Fruit fly (Drosophila melanogaster): Measurements from ENCODE around the gene PCNA2.

Gene PCNA2

dm6 chr2L:19537779-19538456, 45.9 kb downstream of the PCNA2 start, which contains the start of gene CG13082 (continued):
- TF ChIP-seq fkh (GFP tag; optimal IDR thresholded peaks at IDR 0.05), result no peak
- peak; percentile 91 for TF ChIP-seq CG8119 (GFP tag; IDR thresholded peaks at IDR 0.05)
- peak; percentile 95 for TF ChIP-seq Sox102F (GFP tag; optimal IDR thresholded peaks at IDR 0.05)
- peak; percentile 50 to 74 for TF ChIP-seq ss (GFP tag; optimal IDR thresholded peaks at IDR 0.05)
- peak; percentile 93 for TF ChIP-seq Blimp-1 (GFP tag; optimal IDR thresholded peaks at IDR 0.05)
- peak; percentile 73 for TF ChIP-seq Gug (GFP tag; IDR thresholded peaks at IDR 0.05)
- TF ChIP-seq spab (GFP tag; optimal IDR thresholded peaks at IDR 0.05), result peak; percentile 63
- peak; percentile 9 for TF ChIP-seq CG9139 (GFP tag; optimal IDR thresholded peaks at IDR 0.05)
- peak; percentile 96 for TF ChIP-seq topi (GFP tag; optimal IDR thresholded peaks at IDR 0.05)
- peak; percentile 39 for TF ChIP-seq CG1621 (tag; optimal IDR thresholded peaks at IDR 0.05)
- peak; percentile 67 for TF ChIP-seq CG7368 (GFP tag; optimal IDR thresholded peaks at IDR 0.05)
- TF ChIP-seq esn (GFP tag; optimal IDR thresholded peaks at IDR 0.05), result peak; percentile 97
- peak; percentile 89 for TF ChIP-seq OdsH (GFP tag; optimal IDR thresholded peaks at IDR 0.05)
- peak; percentile 93 for TF ChIP-seq Eip75B (GFP tag; optimal IDR thresholded peaks at IDR 0.05)
- TF ChIP-seq Ets21C (GFP tag; optimal IDR thresholded peaks at IDR 0.05), result peak; percentile 94
- TF ChIP-seq Hr4 (GFP tag; optimal IDR thresholded peaks at IDR 0.05), result peak; percentile 80
- peak; percentile 72 for TF ChIP-seq eg (GFP tag; IDR thresholded peaks at IDR 0.05)
- peak; percentile 96 for TF ChIP-seq Smox (GFP tag; optimal IDR thresholded peaks at IDR 0.05)
- TF ChIP-seq salr (GFP tag; optimal IDR thresholded peaks at IDR 0.05), result peak; percentile 24 to 89
- TF ChIP-seq lz (GFP tag; optimal IDR thresholded peaks at IDR 0.05), result peak; percentile 96
- peak; percentile 96 for TF ChIP-seq Hr39 (GFP tag; optimal IDR thresholded peaks at IDR 0.05)
- TF ChIP-seq CG11902 (GFP tag; optimal IDR thresholded peaks at IDR 0.05), result peak; percentile 81
- peak; percentile 95 for TF ChIP-seq Sox14 (GFP tag; optimal IDR thresholded peaks at IDR 0.05)
- TF ChIP-seq CG10631 (GFP tag; optimal IDR thresholded peaks at IDR 0.05), result peak; percentile 87
- TF ChIP-seq dac (GFP tag; optimal IDR thresholded peaks at IDR 0.05), result peak; percentile 81
- peak; percentile 76 for TF ChIP-seq Ets96B (tag; optimal IDR thresholded peaks at IDR 0.05)
- TF ChIP-seq CG6854 (GFP tag; optimal IDR thresholded peaks at IDR 0.05), result peak; percentile 90
- peak; percentile 88 for TF ChIP-seq CG11762 (GFP tag; optimal IDR thresholded peaks at IDR 0.05; ENCODE audit: insufficient read depth)
- TF ChIP-seq pdm3 (GFP tag; optimal IDR thresholded peaks at IDR 0.05), result peak; percentile 88
- peak; percentile 93 for TF ChIP-seq CG6792 (GFP tag; optimal IDR thresholded peaks at IDR 0.05)
- TF ChIP-seq CG8319 (GFP tag; optimal IDR thresholded peaks at IDR 0.05), result peak; percentile 84

dm6 chr2L:19535234-19535633, 48.6 kb downstream of the PCNA2 start, which contains the start of gene CG31697:
TSS of gene CG31697 (plus strand) at chr2L:19535448.
- TF ChIP-seq eg (GFP tag; IDR thresholded peaks at IDR 0.05) (no peak), CG15336 (GFP tag; IDR thresholded peaks at IDR 0.05) (no peak), Hr4 (GFP tag; optimal IDR thresholded peaks at IDR 0.05) (no peak), svp (GFP tag) (peak; percentile 26), vri (GFP tag; optimal IDR thresholded peaks at IDR 0.05) (peak; percentile 77), Eip78C (GFP tag) (peak; percentile 5), cyc (GFP tag; optimal IDR thresholded peaks at IDR 0.05) (no peak), Ets21C (GFP tag; optimal IDR thresholded peaks at IDR 0.05) (no peak), CG11294 (GFP tag; IDR thresholded peaks at IDR 0.05) (no peak), Blimp-1 (GFP tag; optimal IDR thresholded peaks at IDR 0.05) (no peak)

- peak; percentile 88 for TF ChIP-seq OdsH (GFP tag; optimal IDR thresholded peaks at IDR 0.05)
- TF ChIP-seq Eip78C (GFP tag), result peak; percentile 96
- TF ChIP-seq svp (GFP tag), result peak; percentile 90
- TF ChIP-seq esn (GFP tag; optimal IDR thresholded peaks at IDR 0.05), result peak; percentile 89
- peak; percentile 75 for TF ChIP-seq CG4318 (GFP tag; optimal IDR thresholded peaks at IDR 0.05)
- peak; percentile 39 for TF ChIP-seq Blimp-1 (GFP tag; optimal IDR thresholded peaks at IDR 0.05)
- peak; percentile 92 for TF ChIP-seq Hr4 (GFP tag; optimal IDR thresholded peaks at IDR 0.05)
- TF ChIP-seq CG11294 (GFP tag; IDR thresholded peaks at IDR 0.05), result peak; percentile 69
- TF ChIP-seq fd85E (GFP tag; optimal IDR thresholded peaks at IDR 0.05), result peak; percentile 69
- TF ChIP-seq acj6 (GFP tag; optimal IDR thresholded peaks at IDR 0.05), result peak; percentile 82
- TF ChIP-seq Ets96B (tag; optimal IDR thresholded peaks at IDR 0.05), result peak; percentile 73
- TF ChIP-seq dac (GFP tag; optimal IDR thresholded peaks at IDR 0.05), result peak; percentile 77
- TF ChIP-seq Ets21C (GFP tag; optimal IDR thresholded peaks at IDR 0.05), result peak; percentile 64
- peak; percentile 82 for TF ChIP-seq CG10669 (GFP tag; optimal IDR thresholded peaks at IDR 0.05)
- TF ChIP-seq CG10631 (GFP tag; optimal IDR thresholded peaks at IDR 0.05), result peak; percentile 74
- peak; percentile 77 for TF ChIP-seq CG3032 (tag; optimal IDR thresholded peaks at IDR 0.05)
- TF ChIP-seq Eip75B (GFP tag; optimal IDR thresholded peaks at IDR 0.05), result peak; percentile 83
- peak; percentile 74 for TF ChIP-seq Gug (GFP tag; IDR thresholded peaks at IDR 0.05)
- peak; percentile 3 for TF ChIP-seq Hr38 (GFP tag; optimal IDR thresholded peaks at IDR 0.05)
- TF ChIP-seq ss (GFP tag; optimal IDR thresholded peaks at IDR 0.05), result peak; percentile 56 to 75
- TF ChIP-seq CG6276 (GFP tag; optimal IDR thresholded peaks at IDR 0.05), result peak; percentile 85
- TF ChIP-seq CG11762 (GFP tag; optimal IDR thresholded peaks at IDR 0.05; ENCODE audit: insufficient read depth), result peak; percentile 72
- peak; percentile 87 for TF ChIP-seq pdm3 (GFP tag; optimal IDR thresholded peaks at IDR 0.05)
- peak; percentile 33 for TF ChIP-seq Eip93F (GFP tag; optimal IDR thresholded peaks at IDR 0.05)
- TF ChIP-seq cyc (GFP tag; optimal IDR thresholded peaks at IDR 0.05), result peak; percentile 86
Observed at dm6 chr2L:19533247-19533646, 50.5 kb downstream of the PCNA2 start, which contains the start of gene CG33116. TSS of gene CG33116 (plus strand) at chr2L:19533479.

All from whole organism, prepupa.